Fruit fly (Drosophila melanogaster) whole organism, embryonic: ENCODE data around the gene LysD.
A peak's percentile ranks its signal among the peaks of the same experiment; 100 is the strongest.

Experiments used
- Ada2b ChIP-seq: fragments of 200-800 bp; sonication (Bioruptor generic); IDR thresholded peaks from 2 replicates; pipeline ENCODE4 v1.3.6; 2022; ENCODE audit warnings: missing biosample characterization, missing genetic modification characterization
- CG1024 ChIP-seq: fragments of 200-800 bp; sonication (Bioruptor generic); IDR thresholded peaks from 2 replicates; pipeline ENCODE4 v1.3.6; 2022; ENCODE audit warnings: missing biosample characterization, missing genetic modification characterization
- CG10321 ChIP-seq: fragments of 200-800 bp; sonication (Bioruptor generic); IDR thresholded peaks from 2 replicates; pipeline ENCODE4 v1.3.6; 2022; ENCODE audit warnings: missing biosample characterization, missing genetic modification characterization
- CG12071 ChIP-seq: fragments of 200-800 bp; sonication (Bioruptor generic); optimal IDR thresholded peaks from 3 replicates; lab custom pipeline; 2018; ENCODE audit warnings: missing biosample characterization, mild to moderate bottlenecking, missing genetic modification characterization
- CG12659 ChIP-seq: fragments of 200-800 bp; sonication (Bioruptor generic); optimal IDR thresholded peaks from 3 replicates; lab custom pipeline; 2017; ENCODE audit warnings: mild to moderate bottlenecking, missing biosample characterization, missing genetic modification reagents, missing genetic modification characterization
- CG14014 ChIP-seq: fragments of 200-800 bp; sonication (Bioruptor generic); IDR thresholded peaks from 2 replicates; pipeline ENCODE4 v1.3.6; 2022; ENCODE audit warnings: missing biosample characterization, missing genetic modification characterization
- CG14710 ChIP-seq: fragments of 200-800 bp; sonication (Bioruptor generic); optimal IDR thresholded peaks from 3 replicates; lab custom pipeline; 2019; ENCODE audit warnings: missing biosample characterization, mild to moderate bottlenecking, missing genetic modification characterization, moderate library complexity
- CG15011 ChIP-seq: fragments of 200-800 bp; sonication (Bioruptor generic); optimal IDR thresholded peaks from 3 replicates; lab custom pipeline; 2018; ENCODE audit warnings: missing biosample characterization, mild to moderate bottlenecking, missing genetic modification characterization
- CG17359 ChIP-seq: fragments of 200-800 bp; sonication (Bioruptor generic); optimal IDR thresholded peaks from 3 replicates; lab custom pipeline; 2018; ENCODE audit warnings: missing biosample characterization, mild to moderate bottlenecking, missing genetic modification characterization, moderate library complexity
- CG18599 ChIP-seq: fragments of 200-800 bp; sonication (Bioruptor generic); optimal IDR thresholded peaks from 3 replicates; lab custom pipeline; 2017; ENCODE audit warnings: missing biosample characterization, missing genetic modification characterization, mild to moderate bottlenecking, moderate library complexity, missing genetic modification reagents
- CG2712 ChIP-seq: fragments of 200-800 bp; optimal IDR thresholded peaks from 3 replicates; lab custom pipeline; 2019; ENCODE audit warnings: missing biosample characterization, mild to moderate bottlenecking, missing genetic modification characterization, moderate library complexity
- CG30020 ChIP-seq: fragments of 200-800 bp; optimal IDR thresholded peaks from 2 replicates; lab custom pipeline; 2019; ENCODE audit warnings: missing biosample characterization, mild to moderate bottlenecking, missing genetic modification characterization, moderate library complexity
- CG3281 ChIP-seq: fragments of 200-800 bp; sonication (Bioruptor generic); optimal IDR thresholded peaks from 3 replicates; lab custom pipeline; 2017; ENCODE audit warnings: missing biosample characterization, mild to moderate bottlenecking, missing genetic modification characterization
- CG34224 ChIP-seq: fragments of 200-800 bp; sonication (Bioruptor generic); IDR thresholded peaks from 3 replicates; pipeline ENCODE4 v1.3.6; 2022; ENCODE audit warnings: missing biosample characterization, missing genetic modification characterization; ENCODE audit not compliant: partially characterized antibody
- CG3838 ChIP-seq: fragments of 200-800 bp; sonication (Bioruptor generic); optimal IDR thresholded peaks from 3 replicates; lab custom pipeline; 2016; ENCODE audit warnings: missing biosample characterization, missing genetic modification characterization
- CG6272 ChIP-seq: fragments of 200-800 bp; sonication (Bioruptor generic); IDR thresholded peaks from 2 replicates; pipeline ENCODE4 v1.3.6; 2022; ENCODE audit warnings: missing biosample characterization, missing genetic modification characterization
- CG7372 ChIP-seq: fragments of 200-800 bp; sonication (Bioruptor generic); IDR thresholded peaks from 2 replicates; pipeline ENCODE4 v1.3.6; 2022; ENCODE audit warnings: missing biosample characterization, missing genetic modification characterization
- CG9932 ChIP-seq: fragments of 200-800 bp; sonication (Bioruptor generic); IDR thresholded peaks from 2 replicates; pipeline ENCODE4 v1.3.6; 2022; ENCODE audit warnings: missing biosample characterization, missing genetic modification characterization
- CHES-1-like ChIP-seq: fragments of 200-800 bp; sonication (Bioruptor generic); optimal IDR thresholded peaks from 2 replicates; lab custom pipeline; 2016; ENCODE audit warnings: missing biosample characterization, missing genetic modification characterization
- Deaf1 ChIP-seq: fragments of 200-800 bp; optimal IDR thresholded peaks from 3 replicates; lab custom pipeline; 2019; ENCODE audit warnings: missing biosample characterization, mild to moderate bottlenecking, missing genetic modification characterization, moderate library complexity
- Doc3 ChIP-seq: fragments of 200-800 bp; sonication (Bioruptor generic); IDR thresholded peaks from 3 replicates; pipeline ENCODE4 v1.3.6; 2022; ENCODE audit warnings: missing biosample characterization, missing genetic modification characterization; ENCODE audit not compliant: partially characterized antibody
- Hr39 ChIP-seq: fragments of >200 bp; optimal IDR thresholded peaks from 2 replicates; lab custom pipeline; 2017
- Hr51 ChIP-seq, 2 experiments: fragments of 200-800 bp; sonication (Bioruptor generic); optimal IDR thresholded peaks; 2 replicates in 1 of 2; 3 replicates in 1 of 2; lab custom pipeline; 2016 to 2018; ENCODE audit warnings: missing biosample characterization in 2 of 2, missing genetic modification characterization in 2 of 2, mild to moderate bottlenecking in 1 of 2, moderate library complexity in 1 of 2
- MTF-1 ChIP-seq: fragments of 200-800 bp; sonication (Bioruptor generic); optimal IDR thresholded peaks from 2 replicates; lab custom pipeline; 2018; ENCODE audit warnings: missing biosample characterization, mild to moderate bottlenecking, missing genetic modification characterization, borderline replicate concordance
- Nf-YC ChIP-seq: fragments of 200-800 bp; optimal IDR thresholded peaks from 3 replicates; lab custom pipeline; 2019; ENCODE audit warnings: missing biosample characterization, mild to moderate bottlenecking, missing genetic modification characterization, moderate library complexity
- Scr ChIP-seq: fragments of 200-800 bp; sonication (Bioruptor generic); IDR thresholded peaks from 2 replicates; pipeline ENCODE4 v1.3.6; 2022; ENCODE audit warnings: missing biosample characterization, missing genetic modification characterization; ENCODE audit not compliant: partially characterized antibody
- Sin3A ChIP-seq: fragments of >200 bp; optimal IDR thresholded peaks from 2 replicates; lab custom pipeline; 2018
- TFAM ChIP-seq: fragments of 200-800 bp; sonication (Bioruptor generic); optimal IDR thresholded peaks from 2 replicates; lab custom pipeline; 2017; ENCODE audit warnings: missing biosample characterization, missing genetic modification characterization, inconsistent platforms
- Trl ChIP-seq, 3 experiments: fragments of >200 bp in 2 of 3; fragments of 200-800 bp in 1 of 3; sonication (Bioruptor generic) in 1 of 3; optimal IDR thresholded peaks; 2 replicates in 1 of 3; 3 replicates in 2 of 3; lab custom pipeline; 2016 to 2017; ENCODE audit warnings: missing biosample characterization in 1 of 3, missing genetic modification characterization in 1 of 3
- Xbp1 ChIP-seq: fragments of 200-800 bp; sonication (Bioruptor generic); optimal IDR thresholded peaks from 3 replicates; lab custom pipeline; 2016; ENCODE audit warnings: missing biosample characterization, mild to moderate bottlenecking, missing genetic modification characterization
- ab ChIP-seq: fragments of 200-800 bp; sonication (Bioruptor generic); optimal IDR thresholded peaks from 2 replicates; lab custom pipeline; 2016; ENCODE audit warnings: missing biosample characterization, missing genetic modification characterization
- abd-A ChIP-seq: fragments of 200-800 bp; sonication (Bioruptor generic); optimal IDR thresholded peaks from 3 replicates; lab custom pipeline; 2019; ENCODE audit warnings: missing biosample characterization, mild to moderate bottlenecking, missing genetic modification characterization, moderate library complexity
- ac ChIP-seq: fragments of 200-800 bp; sonication (Bioruptor generic); optimal IDR thresholded peaks from 3 replicates; lab custom pipeline; 2017; ENCODE audit warnings: missing biosample characterization, mild to moderate bottlenecking, missing genetic modification characterization
- amos ChIP-seq: fragments of 200-800 bp; sonication (Bioruptor generic); IDR thresholded peaks from 2 replicates; pipeline ENCODE4 v1.3.6; 2022; ENCODE audit warnings: missing biosample characterization, missing genetic modification characterization; ENCODE audit not compliant: partially characterized antibody
- corto ChIP-seq: fragments of 200-800 bp; sonication (Bioruptor generic); optimal IDR thresholded peaks from 2 replicates; lab custom pipeline; 2016; ENCODE audit warnings: missing biosample characterization, mild to moderate bottlenecking, missing genetic modification characterization, moderate library complexity
- croc ChIP-seq: fragments of 200-800 bp; sonication (Bioruptor generic); conservative IDR thresholded peaks from 3 replicates; pipeline ENCODE4 v1.3.6; 2022; ENCODE audit warnings: missing biosample characterization, missing genetic modification characterization
- crol ChIP-seq: fragments of 200-800 bp; sonication (Bioruptor generic); IDR thresholded peaks from 2 replicates; pipeline ENCODE4 v1.3.6; 2022; ENCODE audit warnings: missing biosample characterization, missing genetic modification characterization
- esg ChIP-seq: fragments of 200-800 bp; sonication (Bioruptor generic); conservative IDR thresholded peaks from 2 replicates; pipeline ENCODE4 v1.3.6; 2022; ENCODE audit warnings: missing biosample characterization, missing genetic modification characterization
- exex ChIP-seq: fragments of 200-800 bp; sonication (Bioruptor generic); optimal IDR thresholded peaks from 4 replicates; lab custom pipeline; 2018; ENCODE audit warnings: missing biosample characterization, mild to moderate bottlenecking, missing genetic modification characterization, moderate library complexity
- eyg ChIP-seq: fragments of 200-800 bp; sonication (Bioruptor generic); optimal IDR thresholded peaks from 3 replicates; lab custom pipeline; 2016; ENCODE audit warnings: missing biosample characterization, missing genetic modification characterization
- grau ChIP-seq: fragments of 200-800 bp; optimal IDR thresholded peaks from 3 replicates; lab custom pipeline; 2019; ENCODE audit warnings: missing biosample characterization, mild to moderate bottlenecking, missing genetic modification characterization, moderate library complexity
- hth ChIP-seq: fragments of >200 bp; optimal IDR thresholded peaks from 2 replicates; lab custom pipeline; 2017; ENCODE audit warnings: inconsistent platforms
- lbe ChIP-seq: fragments of 200-800 bp; sonication (Bioruptor generic); optimal IDR thresholded peaks from 2 replicates; lab custom pipeline; 2016; ENCODE audit warnings: missing biosample characterization, mild to moderate bottlenecking, missing genetic modification characterization
- pum ChIP-seq: fragments of 200-800 bp; sonication (Bioruptor generic); optimal IDR thresholded peaks from 2 replicates; lab custom pipeline; 2016; ENCODE audit warnings: missing biosample characterization, missing genetic modification characterization
- run ChIP-seq: fragments of 200-800 bp; sonication (Bioruptor generic); optimal IDR thresholded peaks from 3 replicates; lab custom pipeline; 2018; ENCODE audit warnings: missing biosample characterization, mild to moderate bottlenecking, missing genetic modification characterization
- sna ChIP-seq: fragments of 200-800 bp; sonication (Bioruptor generic); IDR thresholded peaks from 2 replicates; pipeline ENCODE4 v1.3.6; 2022; ENCODE audit warnings: missing biosample characterization, missing genetic modification characterization; ENCODE audit not compliant: partially characterized antibody
- tna ChIP-seq: fragments of 200-800 bp; sonication (Bioruptor generic); IDR thresholded peaks from 2 replicates; pipeline ENCODE4 v1.3.6; 2022; ENCODE audit warnings: missing biosample characterization, missing genetic modification characterization; ENCODE audit not compliant: partially characterized antibody
- twi ChIP-seq: fragments of 200-800 bp; optimal IDR thresholded peaks from 2 replicates; lab custom pipeline; 2019; ENCODE audit warnings: missing biosample characterization, mild to moderate bottlenecking, missing genetic modification characterization, moderate library complexity
- vvl ChIP-seq: fragments of 200-800 bp; sonication (Bioruptor generic); IDR thresholded peaks from 2 replicates; pipeline ENCODE4 v1.3.6; 2022; ENCODE audit warnings: missing biosample characterization, missing genetic modification characterization
- zen2 ChIP-seq: fragments of 200-800 bp; sonication (Bioruptor generic); IDR thresholded peaks from 3 replicates; pipeline ENCODE4 v1.3.6; 2022; ENCODE audit warnings: missing biosample characterization, missing genetic modification characterization; ENCODE audit not compliant: partially characterized antibody

Gene LysD

DNA sequence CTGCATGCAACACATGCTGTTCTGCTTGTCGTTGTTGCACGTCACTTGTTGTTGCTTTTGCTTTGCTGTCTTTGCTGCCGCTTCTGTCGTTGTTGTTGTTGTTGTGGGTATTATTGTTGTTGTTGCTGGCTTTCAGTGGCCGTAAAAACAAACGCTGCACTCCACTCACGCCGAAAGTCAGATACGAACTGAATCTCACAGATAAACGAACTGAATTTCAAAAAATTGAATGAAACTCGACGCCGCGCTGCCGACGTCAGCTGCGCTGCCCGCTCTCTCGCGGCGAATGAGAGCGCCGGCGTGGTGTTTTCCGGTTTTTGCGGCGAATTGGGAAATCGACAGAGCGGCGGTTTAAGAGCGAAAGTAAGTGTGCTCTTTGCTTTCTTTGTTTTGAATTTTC lies 33.9 kb downstream of the LysD start, which contains the start of gene bab2 (continued):
- peak; percentile 80 for TF ChIP-seq twi (tag; lab: Kevin White, UChicago)
- peak; percentile 36 for TF ChIP-seq Scr (GFP tag; lab: Robert Waterston, UW)
- no peak for TF ChIP-seq CG7372 (GFP tag; lab: Robert Waterston, UW)
- TF ChIP-seq CG34224, result peak; percentile 52; the same call in 1 of the 3 replicates
- no peak for TF ChIP-seq CG15011 (GFP tag; lab: Kevin White, UChicago)
- peak; percentile 15 for TF ChIP-seq abd-A (tag; lab: Kevin White, UChicago)
- no peak for TF ChIP-seq CHES-1-like (GFP tag; lab: Kevin White, UChicago)
- no peak for TF ChIP-seq Hr39
- TF ChIP-seq lbe (GFP tag; lab: Kevin White, UChicago), result no peak
- TF ChIP-seq Xbp1 (GFP tag; lab: Kevin White, UChicago), result no peak
- no peak for TF ChIP-seq pum (GFP tag; lab: Kevin White, UChicago)
- TF ChIP-seq zen2 (GFP tag; lab: Robert Waterston, UW), result peak; percentile 29; the same call in 2 of the 3 replicates
- no peak for TF ChIP-seq eyg (GFP tag; lab: Kevin White, UChicago)
- no peak for TF ChIP-seq hth
- TF ChIP-seq CG2712 (tag; lab: Kevin White, UChicago), result peak; percentile 36
- TF ChIP-seq CG18599, result no peak
- TF ChIP-seq Nf-YC, result peak; percentile 49
- no peak for TF ChIP-seq croc
- peak; percentile 43; the same call in 1 of the 2 replicates for TF ChIP-seq amos (GFP tag; lab: Robert Waterston, UW)
- peak; percentile 73 for TF ChIP-seq crol (GFP tag; lab: Robert Waterston, UW)
- no peak for TF ChIP-seq exex (tag; lab: Kevin White, UChicago)
- no peak for TF ChIP-seq Sin3A (lab: Kevin White, UChicago)
- TF ChIP-seq CG14014, result peak; percentile 27; the same call in 1 of the 2 replicates
- TF ChIP-seq sna (GFP tag; lab: Robert Waterston, UW), result no peak
- TF ChIP-seq CG30020 (tag; lab: Kevin White, UChicago), result no peak
- TF ChIP-seq CG12071 (GFP tag; lab: Kevin White, UChicago), result peak; percentile 37
- TF ChIP-seq CG3838 (GFP tag; lab: Kevin White, UChicago), result peak; percentile 73
- TF ChIP-seq CG10321 (GFP tag; lab: Robert Waterston, UW), result 0 out of 2 replicates have a peak, but pooled peaks have one; percentile 30
- peak; percentile 85 to 90 for TF ChIP-seq Trl (optimal IDR thresholded peaks at IDR 0.05; lab: Kevin White, UChicago)
- TF ChIP-seq Trl (GFP tag; optimal IDR thresholded peaks at IDR 0.05; lab: Kevin White, UChicago), result peak; percentile 8
- TF ChIP-seq CG9932 (GFP tag; lab: Robert Waterston, UW), result no peak
- TF ChIP-seq esg (GFP tag; lab: Robert Waterston, UW), result no peak
- no peak for TF ChIP-seq Ada2b (GFP tag; lab: Robert Waterston, UW)
- TF ChIP-seq Deaf1 (tag; lab: Kevin White, UChicago), result peak; percentile 93
- TF ChIP-seq run (tag; lab: Kevin White, UChicago), result no peak
- no peak for TF ChIP-seq tna
- TF ChIP-seq CG12659 (GFP tag; lab: Kevin White, UChicago), result no peak
- no peak for TF ChIP-seq corto
- no peak for TF ChIP-seq CG1024 (GFP tag; lab: Robert Waterston, UW)
- peak; percentile 13 for TF ChIP-seq CG17359 (tag; lab: Kevin White, UChicago)
- TF ChIP-seq MTF-1 (GFP tag; lab: Kevin White, UChicago), result peak; percentile 32
- TF ChIP-seq Doc3 (GFP tag; lab: Robert Waterston, UW), result no peak
- TF ChIP-seq CG6272 (GFP tag; lab: Robert Waterston, UW), result 0 out of 2 replicates have a peak, but pooled peaks have one; percentile 7
- peak in 1 of 2 experiments; percentile 1 for TF ChIP-seq Hr51 (GFP tag; optimal IDR thresholded peaks at IDR 0.05; lab: Kevin White, UChicago)
- TF ChIP-seq vvl, result peak; percentile 67
- no peak for TF ChIP-seq ac (GFP tag; lab: Kevin White, UChicago)
- TF ChIP-seq grau (tag; lab: Kevin White, UChicago), result peak; percentile 19
- TF ChIP-seq CG3281 (GFP tag; lab: Kevin White, UChicago), result no peak
- peak; percentile 1 for TF ChIP-seq CG14710 (tag; lab: Kevin White, UChicago)
- TF ChIP-seq TFAM (GFP tag; lab: Kevin White, UChicago), result no peak
- TF ChIP-seq ab (GFP tag; lab: Kevin White, UChicago), result no peak
